Fruit fly (Drosophila melanogaster) S2 (cell line): ENCODE data around the gene CG43249.

Experiments used
- CG8478 ChIP-seq: fragments of >200 bp; optimal IDR thresholded peaks from 2 replicates; lab custom pipeline; 2018
- CTCF ChIP-seq, 2 experiments: fragments of >200 bp; optimal IDR thresholded peaks; 2 replicates each; lab custom pipeline; 2018

DNA sequence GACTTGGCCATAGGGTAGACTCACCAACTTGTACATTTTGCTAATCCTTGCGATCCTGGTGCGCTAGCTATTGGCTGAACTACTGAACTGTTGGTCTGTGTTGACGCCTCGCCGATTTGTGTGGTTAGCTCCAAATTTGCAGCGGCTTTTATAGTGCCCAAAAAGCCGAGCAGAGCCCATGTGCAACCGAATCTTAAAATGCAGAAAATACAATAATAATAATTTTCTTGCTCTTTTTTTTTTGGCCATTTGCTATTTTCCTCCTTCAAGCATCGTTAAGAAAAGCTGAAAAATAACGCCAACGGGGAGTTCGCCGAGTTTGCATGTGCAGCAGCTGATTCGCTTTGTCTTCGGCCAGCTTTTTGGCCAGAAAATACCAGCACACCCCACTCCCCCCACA lies 4.3 kb downstream of the CG43249 start, which contains the start of gene CG13042:
- TF ChIP-seq CTCF (optimal IDR thresholded peaks at IDR 0.05; lab: Kevin White, UChicago) (no peak), CG8478 (no peak)
